Worm (Caenorhabditis elegans): ENCODE results near the gene otpl-3.

The otpl-3 gene

DNA sequence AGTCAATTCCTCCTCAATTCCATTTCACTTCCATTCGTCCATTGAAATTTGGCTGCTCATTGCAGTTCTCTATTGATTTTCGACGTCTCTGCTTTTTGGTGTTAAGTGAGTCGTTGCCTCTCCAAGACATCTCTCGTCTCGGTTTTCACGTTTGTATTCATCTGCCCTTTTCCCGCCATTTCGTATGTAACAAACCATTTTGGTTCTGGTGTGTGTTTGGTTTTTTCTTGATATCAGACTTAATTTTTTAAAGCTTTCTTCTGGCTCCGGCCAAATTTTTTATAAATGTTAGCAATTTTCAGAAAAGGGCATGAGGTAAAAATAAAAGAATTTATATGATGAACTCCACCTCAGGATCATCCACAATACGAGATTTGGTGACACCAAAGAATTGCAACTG is 10.9 kb upstream of the otpl-3 start, which contains the start of gene C16E9.2:
TSS of gene C16E9.2 (plus strand) at position 301 of the 400 bp plus-strand sequence.
- no peak for TF ChIP-seq dao-5 (tag; optimal IDR thresholded peaks at IDR 0.05)
- no peak for TF ChIP-seq him-1 (tag; optimal IDR thresholded peaks at IDR 0.05)
- no peak for TF ChIP-seq W03F9.2 (tag; optimal IDR thresholded peaks at IDR 0.05)

DNA sequence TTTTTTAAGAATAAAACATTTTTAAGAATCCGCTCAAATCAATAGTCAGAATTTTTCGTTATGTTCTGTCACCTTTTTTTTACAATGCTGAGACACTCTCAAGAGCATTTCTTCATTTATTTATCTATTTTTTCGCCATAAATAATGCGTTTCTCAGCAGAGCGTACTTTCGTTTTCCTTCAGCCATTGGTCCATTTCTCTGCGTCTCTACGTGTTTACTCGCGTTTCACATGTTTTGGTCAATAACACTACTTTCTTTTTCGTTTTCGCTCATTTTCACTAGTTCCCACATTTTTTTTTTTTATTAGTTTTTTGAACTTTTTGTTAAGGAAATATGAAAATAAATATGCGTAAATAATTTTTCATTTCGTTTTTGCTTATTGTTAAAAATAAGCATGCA is 9.9 kb upstream of the otpl-3 start:
- TF ChIP-seq W03F9.2 (tag; optimal IDR thresholded peaks at IDR 0.05) (peak; percentile 35), dao-5 (tag; optimal IDR thresholded peaks at IDR 0.05) (no peak)

DNA sequence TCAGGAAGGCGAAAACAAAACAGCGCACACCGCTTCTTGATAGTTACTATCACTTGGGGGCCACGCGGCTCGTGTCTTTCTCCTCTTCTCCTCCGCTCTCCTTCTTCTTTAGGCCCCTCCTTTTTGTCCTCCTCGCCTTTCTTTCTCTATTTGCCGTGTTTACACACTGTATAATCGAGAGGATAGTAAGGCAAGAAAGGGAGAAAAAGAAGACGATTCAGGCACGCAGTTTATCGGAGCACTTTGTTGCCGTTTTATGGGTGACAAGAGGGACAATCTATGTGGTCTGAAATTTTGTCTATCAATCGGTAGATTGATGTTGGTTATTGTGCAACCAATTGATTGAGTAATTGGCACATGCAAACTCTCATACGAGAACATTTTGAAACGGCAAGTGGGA is 7.6 kb upstream of the otpl-3 start, which contains the start of gene F14B8.6:
TSS of gene F14B8.6 (minus strand) at position 292 of the 400 bp plus-strand sequence.
- TF ChIP-seq dao-5 (tag; optimal IDR thresholded peaks at IDR 0.05) (no peak), him-1 (tag; optimal IDR thresholded peaks at IDR 0.05) (no peak), W03F9.2 (tag; optimal IDR thresholded peaks at IDR 0.05) (no peak)

DNA sequence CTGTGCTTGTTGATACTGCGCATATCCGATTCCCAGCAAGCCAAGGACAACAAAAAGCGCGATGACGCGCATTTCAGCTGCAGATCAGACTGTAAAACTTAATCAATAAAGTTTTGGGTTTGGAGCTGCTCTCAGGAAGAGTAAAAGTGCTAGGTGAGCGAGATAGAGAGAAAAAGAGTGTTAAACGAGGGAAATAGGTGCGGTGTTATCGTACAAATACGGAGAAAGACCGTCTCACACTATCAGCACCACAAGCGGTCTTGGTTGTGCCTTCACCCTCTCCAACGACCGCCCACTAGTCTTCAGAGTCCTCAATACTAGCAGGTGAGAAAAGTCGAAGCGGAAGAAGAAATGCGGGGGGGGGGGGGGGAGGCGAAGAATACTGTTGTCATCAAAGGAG is 4.0 kb upstream of the otpl-3 start, which contains the start of gene F14B8.5:
TSS of gene F14B8.5 (minus strand) at position 127 of the 400 bp plus-strand sequence.
- TF ChIP-seq W03F9.2 (tag; optimal IDR thresholded peaks at IDR 0.05) (no peak), dao-5 (tag; optimal IDR thresholded peaks at IDR 0.05) (no peak)

DNA sequence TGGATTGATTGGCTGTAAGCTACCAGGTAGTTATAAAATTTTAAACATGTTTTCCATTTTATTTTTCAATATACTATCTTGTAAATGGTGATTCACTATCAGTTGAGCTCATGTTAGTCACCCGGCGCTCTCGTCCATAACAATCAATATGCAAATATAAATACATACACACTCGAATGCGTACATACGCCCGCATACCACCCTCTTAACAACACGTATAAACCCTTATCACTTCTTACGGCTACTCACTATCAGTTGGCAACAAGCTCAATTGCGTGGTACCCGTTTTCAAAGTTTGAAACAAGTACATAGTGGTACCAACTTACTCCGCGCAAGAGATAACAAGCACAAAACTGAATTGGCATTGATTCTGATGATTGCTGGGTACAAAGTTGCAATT is 2.4 kb upstream of the otpl-3 start:
- no peak for TF ChIP-seq him-1 (tag; optimal IDR thresholded peaks at IDR 0.05)
- no peak for TF ChIP-seq dao-5 (tag; optimal IDR thresholded peaks at IDR 0.05)
- TF ChIP-seq W03F9.2 (tag; optimal IDR thresholded peaks at IDR 0.05) = no peak

DNA sequence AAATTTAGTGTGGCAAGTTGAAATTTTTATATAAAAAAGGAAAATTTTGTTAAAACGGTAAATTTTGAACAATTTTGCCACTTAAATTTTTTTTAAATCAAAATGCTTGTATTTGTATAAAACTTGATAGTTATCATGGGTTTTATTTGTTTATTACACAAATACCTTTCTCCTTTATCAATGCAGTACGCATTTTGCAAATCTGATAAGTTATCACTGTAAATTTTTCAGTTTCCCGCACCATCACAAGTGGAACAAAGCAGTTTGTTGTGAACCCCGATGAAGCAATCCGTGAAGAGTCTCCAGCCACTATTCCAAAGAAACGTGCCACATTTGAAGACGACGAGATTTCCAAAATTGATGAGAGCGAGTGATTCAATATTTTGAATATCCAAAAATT is 4.4 kb downstream of the otpl-3 start:
- TF ChIP-seq W03F9.2 (tag; optimal IDR thresholded peaks at IDR 0.05) (no peak), dao-5 (tag; optimal IDR thresholded peaks at IDR 0.05) (no peak), him-1 (tag; optimal IDR thresholded peaks at IDR 0.05) (no peak)

DNA sequence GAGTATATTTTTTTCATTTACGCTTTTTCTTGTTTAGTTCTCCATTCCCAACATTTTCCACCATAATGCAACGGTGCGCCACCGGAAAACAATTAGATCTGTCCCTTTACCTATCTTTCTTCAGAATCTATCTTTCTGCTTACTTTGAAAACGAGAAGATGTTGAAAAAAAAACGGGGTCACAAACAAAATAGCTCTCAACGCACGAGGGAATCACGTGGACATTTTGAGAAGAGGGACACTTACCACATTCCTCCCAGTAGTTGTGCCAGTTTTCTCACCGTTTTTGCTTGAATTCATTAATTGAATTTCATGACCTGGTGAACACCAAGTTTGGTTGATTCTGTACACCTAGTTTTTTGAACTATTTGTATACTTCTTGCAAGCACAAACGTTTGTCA is 8.4 kb downstream of the otpl-3 start:
- TF ChIP-seq dao-5 (tag; optimal IDR thresholded peaks at IDR 0.05) = no peak
- no peak for TF ChIP-seq W03F9.2 (tag; optimal IDR thresholded peaks at IDR 0.05)
- TF ChIP-seq him-1 (tag; optimal IDR thresholded peaks at IDR 0.05) = no peak

DNA sequence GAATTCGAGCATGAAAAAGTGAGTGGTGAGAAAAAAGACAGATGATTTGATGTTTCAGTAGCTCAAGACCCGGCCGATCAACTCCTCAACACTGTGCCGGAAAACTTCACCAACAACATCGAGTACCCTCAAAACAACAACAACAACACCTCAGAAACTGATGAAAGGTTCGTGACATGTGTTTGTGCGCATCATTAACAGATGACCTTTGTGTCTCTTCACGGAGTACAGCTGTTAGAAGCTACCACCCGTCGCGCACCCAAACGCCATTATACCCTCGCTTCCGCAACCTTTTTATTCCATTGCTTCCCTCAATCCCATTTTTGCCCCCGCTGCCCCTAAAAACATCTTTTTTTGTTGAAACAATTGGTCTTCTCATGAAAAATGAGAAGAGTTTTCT is 9.3 kb downstream of the otpl-3 start:
- TF ChIP-seq him-1 (tag; optimal IDR thresholded peaks at IDR 0.05) = no peak
- no peak for TF ChIP-seq W03F9.2 (tag; optimal IDR thresholded peaks at IDR 0.05)
- no peak for TF ChIP-seq dao-5 (tag; optimal IDR thresholded peaks at IDR 0.05)

DNA sequence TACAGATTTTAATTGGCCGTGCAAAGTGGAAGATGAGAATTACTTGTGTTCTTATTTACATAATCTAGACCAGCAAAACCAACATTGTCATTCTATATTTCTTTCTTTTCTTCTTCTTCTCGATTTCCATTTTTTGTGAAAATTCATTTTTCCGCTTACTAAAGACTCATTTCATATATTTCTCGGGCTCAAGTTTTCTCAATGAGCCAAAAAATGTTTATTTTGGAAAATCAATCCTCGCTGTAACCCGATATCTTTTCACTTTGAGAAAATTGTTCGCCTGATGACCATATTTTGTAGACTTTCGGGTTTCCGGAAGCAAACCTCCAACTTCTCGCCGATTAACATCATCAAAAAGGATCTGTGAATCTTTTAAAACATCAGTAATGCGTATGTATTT is 10.6 kb downstream of the otpl-3 start, which contains the start of gene nhx-4:
TSS of gene nhx-4 (plus strand) at position 301 of the 400 bp plus-strand sequence.
- TF ChIP-seq W03F9.2 (tag; optimal IDR thresholded peaks at IDR 0.05) = no peak
- TF ChIP-seq him-1 (tag; optimal IDR thresholded peaks at IDR 0.05) = no peak
- no peak for TF ChIP-seq dao-5 (tag; optimal IDR thresholded peaks at IDR 0.05)

DNA sequence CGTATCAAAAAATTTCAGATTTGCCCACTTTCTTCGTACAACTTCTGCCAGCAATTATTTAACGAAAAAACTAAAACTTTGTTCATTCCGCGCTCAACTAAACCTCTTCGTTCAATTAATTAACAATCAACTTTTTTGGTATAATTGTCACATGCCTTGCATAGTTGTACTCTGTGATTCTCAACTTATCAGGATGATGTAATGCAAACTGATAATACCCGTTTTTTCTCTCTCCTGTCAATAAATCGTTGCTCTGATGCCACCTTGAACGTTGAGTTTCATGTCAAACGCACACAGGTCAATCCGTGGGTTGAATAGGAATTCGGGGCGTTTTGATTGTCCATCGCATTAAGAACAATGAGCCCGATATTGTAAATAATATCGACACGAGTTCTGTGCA is 19.0 kb downstream of the otpl-3 start:
- TF ChIP-seq him-1 (tag; optimal IDR thresholded peaks at IDR 0.05) (no peak), W03F9.2 (tag; optimal IDR thresholded peaks at IDR 0.05) (no peak), dao-5 (tag; optimal IDR thresholded peaks at IDR 0.05) (no peak)

DNA sequence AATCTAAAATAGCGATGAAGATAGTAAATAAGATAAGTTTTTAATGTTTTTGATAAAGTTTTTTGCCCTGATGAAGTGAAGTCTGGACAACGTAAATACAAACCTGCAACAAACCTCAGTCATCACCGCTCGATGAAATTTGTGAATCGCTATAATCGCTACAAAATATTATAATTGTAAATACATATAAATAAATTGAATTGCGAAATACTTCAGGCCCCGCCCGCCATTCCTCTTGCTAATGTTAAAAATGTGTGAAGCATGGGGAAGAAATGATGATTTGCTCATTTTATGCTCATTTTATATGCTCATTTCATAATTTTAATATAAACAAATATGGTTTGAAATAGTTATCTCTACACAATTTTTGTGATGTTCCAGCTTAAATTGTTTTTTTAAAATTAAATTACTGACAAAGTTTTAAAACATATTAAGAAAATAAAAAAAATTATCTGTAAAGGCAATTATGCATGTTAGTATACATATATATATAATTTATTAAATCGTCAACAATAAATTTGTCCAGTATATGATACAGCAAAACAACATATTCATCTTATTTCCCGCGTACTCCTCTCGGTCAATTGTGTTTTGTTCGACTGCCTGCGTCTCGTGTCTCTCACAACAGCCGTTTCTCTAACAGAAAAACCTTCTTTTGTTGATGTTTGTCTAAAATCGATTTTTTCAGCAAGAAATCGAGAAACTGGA is 20.3 kb downstream of the otpl-3 start, which contains the start of gene sid-5:
TSS of gene sid-5 (plus strand) at position 658 of the 708 bp plus-strand sequence.
- TF ChIP-seq dao-5 (tag; optimal IDR thresholded peaks at IDR 0.05) (no peak), W03F9.2 (tag; optimal IDR thresholded peaks at IDR 0.05) (no peak), him-1 (tag; optimal IDR thresholded peaks at IDR 0.05) (no peak)

DNA sequence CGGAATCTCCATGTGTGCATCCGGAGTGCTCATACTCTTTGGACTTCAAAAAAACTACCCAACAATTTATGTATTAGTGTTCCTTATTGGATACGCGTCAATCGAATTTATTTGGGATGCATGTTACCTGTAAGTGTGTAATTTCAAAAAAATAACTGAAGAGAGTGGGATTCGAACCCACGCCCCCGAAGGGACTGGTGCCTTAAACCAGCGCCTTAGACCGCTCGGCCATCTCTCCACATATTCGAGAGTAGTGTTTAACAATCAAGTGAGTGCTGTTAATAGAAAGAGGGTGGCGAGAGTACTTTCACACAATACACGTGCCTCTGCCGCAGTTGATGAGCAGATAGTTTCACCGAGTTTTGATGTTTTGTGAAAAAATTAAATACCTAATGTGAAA is 21.6 kb downstream of the otpl-3 start:
- TF ChIP-seq W03F9.2 (tag; optimal IDR thresholded peaks at IDR 0.05) (no peak), dao-5 (tag; optimal IDR thresholded peaks at IDR 0.05) (peak; percentile 14)

DNA sequence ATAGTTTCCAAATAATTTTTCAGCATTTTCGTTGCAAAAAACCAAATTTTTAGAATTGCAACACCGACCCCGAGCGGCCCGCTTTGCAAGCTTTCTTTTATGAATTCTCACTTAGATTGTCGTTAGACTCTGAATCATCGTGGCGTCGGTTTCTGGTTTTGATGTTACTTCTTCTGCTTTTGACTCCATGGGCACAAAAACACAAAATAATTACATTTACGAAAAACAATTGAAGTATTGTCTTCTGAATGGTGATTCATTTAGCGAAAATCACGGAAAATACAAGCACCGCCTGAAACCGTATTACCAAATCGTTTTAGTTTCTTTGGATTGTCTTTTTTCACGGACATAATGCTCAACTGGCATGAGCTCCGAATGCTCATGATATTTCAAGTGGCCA is 23.5 kb downstream of the otpl-3 start, which contains the start of gene pes-23:
TSS of gene pes-23 (plus strand) at position 301 of the 400 bp plus-strand sequence.
- TF ChIP-seq him-1 (tag; optimal IDR thresholded peaks at IDR 0.05) = no peak
- no peak for TF ChIP-seq dao-5 (tag; optimal IDR thresholded peaks at IDR 0.05)
- no peak for TF ChIP-seq W03F9.2 (tag; optimal IDR thresholded peaks at IDR 0.05)

DNA sequence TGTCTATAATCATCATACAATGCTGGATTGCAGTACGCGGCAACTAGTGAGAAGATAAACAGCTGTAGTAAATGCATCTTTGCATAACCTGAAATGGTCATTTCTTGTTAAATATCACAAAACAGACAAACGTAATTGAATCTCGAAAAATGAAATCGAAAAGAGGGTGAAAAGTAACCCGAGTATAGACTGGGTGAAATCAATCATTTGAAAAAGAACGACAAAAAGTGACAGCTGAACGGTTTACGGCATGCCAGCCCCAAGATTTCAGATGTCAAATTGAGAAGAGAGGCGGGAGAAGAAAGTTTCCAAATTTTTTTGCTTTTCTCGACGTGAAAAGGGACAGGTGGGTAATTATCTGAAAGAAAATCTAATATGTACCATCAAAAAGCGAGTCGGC is 24.7 kb downstream of the otpl-3 start, which contains the start of gene F14B8.4:
TSS of gene F14B8.4 (minus strand) at position 101 of the 400 bp plus-strand sequence.
- TF ChIP-seq dao-5 (tag; optimal IDR thresholded peaks at IDR 0.05) = no peak
- no peak for TF ChIP-seq W03F9.2 (tag; optimal IDR thresholded peaks at IDR 0.05)
- TF ChIP-seq him-1 (tag; optimal IDR thresholded peaks at IDR 0.05) = no peak

DNA sequence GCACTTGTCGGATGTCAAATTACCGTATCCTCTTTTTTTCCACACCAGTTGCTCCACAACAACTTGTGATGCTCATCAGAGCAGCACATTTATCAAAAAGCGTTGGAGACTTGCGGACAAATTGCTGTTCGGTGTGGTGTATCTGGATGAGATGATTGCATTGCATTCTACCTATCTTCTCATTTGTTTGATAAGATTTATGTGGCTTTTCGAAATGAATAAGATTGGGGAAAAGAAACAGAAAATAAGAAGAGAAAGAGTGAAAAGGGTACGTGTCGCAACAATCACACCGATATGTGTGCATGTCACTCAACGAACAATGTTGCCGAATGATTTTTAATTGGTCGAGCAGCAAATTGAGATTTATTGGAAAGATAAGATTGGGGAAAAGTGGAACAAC is 30.5 kb downstream of the otpl-3 start:
- TF ChIP-seq him-1 (tag; optimal IDR thresholded peaks at IDR 0.05) = no peak
- no peak for TF ChIP-seq W03F9.2 (tag; optimal IDR thresholded peaks at IDR 0.05)
- no peak for TF ChIP-seq dao-5 (tag; optimal IDR thresholded peaks at IDR 0.05)

Data from whole organism, L4/young adult.